Worm (Caenorhabditis elegans) whole organism, L4 larva: ENCODE results near the gene C45B11.6.

Experiments
- D1046.2 ChIP-seq: fragments of 200-800 bp; sonication (Bioruptor generic); IDR thresholded peaks from 2 replicates; pipeline ENCODE4 v1.3.6; 2022; ENCODE audit warnings: missing genetic modification characterization, missing compliant biosample characterization
- F26F4.8 ChIP-seq: fragments of 200-800 bp; sonication (Bioruptor generic); conservative IDR thresholded peaks from 2 replicates; pipeline ENCODE4 v1.3.6; 2022; ENCODE audit warnings: missing genetic modification characterization, missing compliant biosample characterization
- F44E2.7 ChIP-seq: fragments of 200-800 bp; sonication (Bioruptor generic); IDR thresholded peaks from 2 replicates; pipeline ENCODE4 v2.1.2; 2022; ENCODE audit warnings: missing genetic modification characterization, missing compliant biosample characterization
- F49E8.2 ChIP-seq: sonication (generic microtip); optimal IDR thresholded peaks from 2 replicates; lab custom pipeline; 2016; ENCODE audit warnings: missing compliant biosample characterization, mild to moderate bottlenecking, missing genetic modification characterization, borderline replicate concordance
- T26A8.4 ChIP-seq: fragments of 200-800 bp; sonication (Bioruptor generic); IDR thresholded peaks from 2 replicates; pipeline ENCODE4 v1.3.6; 2022; ENCODE audit warnings: missing genetic modification characterization, missing compliant biosample characterization
- Y105C5A.15 ChIP-seq: fragments of 200-800 bp; sonication (Bioruptor generic); IDR thresholded peaks from 2 replicates; pipeline ENCODE4 v1.3.6; 2022; ENCODE audit warnings: missing genetic modification characterization, missing compliant biosample characterization
- Y48G9A.11 ChIP-seq: fragments of 200-800 bp; sonication (Bioruptor generic); IDR thresholded peaks from 2 replicates; pipeline ENCODE4 v1.3.6; 2022; ENCODE audit warnings: missing genetic modification reagents, missing genetic modification characterization, missing compliant biosample characterization
- Y5F2A.4 ChIP-seq: fragments of 200-800 bp; sonication (Bioruptor generic); optimal IDR thresholded peaks from 2 replicates; lab custom pipeline; 2018; ENCODE audit warnings: mild to moderate bottlenecking, missing genetic modification characterization, missing compliant biosample characterization
- Y75B8A.6 ChIP-seq: fragments of 200-800 bp; sonication (Bioruptor generic); IDR thresholded peaks from 2 replicates; pipeline ENCODE4 v1.3.6; 2022; ENCODE audit warnings: missing genetic modification reagents, missing genetic modification characterization, missing compliant biosample characterization
- aha-1 ChIP-seq: fragments of 150-350 bp; peaks from one replicate; lab custom pipeline; 2014; ENCODE audit warnings: missing biosample characterization, missing genetic modification characterization
- aly-2 ChIP-seq: sonication (generic microtip); optimal IDR thresholded peaks from 2 replicates; lab custom pipeline; 2018; ENCODE audit warnings: missing biosample characterization, missing genetic modification characterization
- attf-4 ChIP-seq: sonication (generic microtip); optimal IDR thresholded peaks from 3 replicates; lab custom pipeline; 2017; ENCODE audit warnings: missing biosample characterization, missing genetic modification characterization
- ceh-20 ChIP-seq: fragments of 200-800 bp; sonication (Bioruptor generic); IDR thresholded peaks from 2 replicates; pipeline ENCODE4 v1.3.6; 2022; ENCODE audit warnings: missing genetic modification reagents, missing genetic modification characterization, missing compliant biosample characterization
- ceh-32 ChIP-seq: sonication (generic microtip); optimal IDR thresholded peaks from 2 replicates; lab custom pipeline; 2016; ENCODE audit warnings: mild to moderate bottlenecking, missing genetic modification characterization, missing compliant biosample characterization; ENCODE audit not compliant: poor library complexity
- ces-1 ChIP-seq: fragments of 150-350 bp; sonication (generic microtip); optimal IDR thresholded peaks from 4 replicates; lab custom pipeline; 2014; ENCODE audit warnings: missing biosample characterization, missing genetic modification reagents, missing genetic modification characterization
- cey-2 ChIP-seq: sonication (generic microtip); optimal IDR thresholded peaks from 3 replicates; lab custom pipeline; 2017; ENCODE audit warnings: missing genetic modification characterization, mild to moderate bottlenecking, missing compliant biosample characterization, antibody characterized with exemption, borderline replicate concordance; ENCODE audit not compliant: insufficient read depth
- daf-12 ChIP-seq: fragments of 150-350 bp; optimal IDR thresholded peaks from 2 replicates; lab custom pipeline; 2014; ENCODE audit warnings: missing biosample characterization, missing genetic modification reagents, missing genetic modification characterization
- daf-8 ChIP-seq: fragments of 200-800 bp; sonication (Bioruptor generic); IDR thresholded peaks from 2 replicates; pipeline ENCODE4 v1.3.6; 2022; ENCODE audit warnings: missing genetic modification characterization, missing compliant biosample characterization
- dmd-9 ChIP-seq: fragments of 200-800 bp; sonication (Bioruptor generic); IDR thresholded peaks from 2 replicates; pipeline ENCODE4 v1.3.6; 2022; ENCODE audit warnings: missing genetic modification reagents, missing genetic modification characterization, missing compliant biosample characterization
- dpl-1 ChIP-seq: fragments of 150-350 bp; optimal IDR thresholded peaks from 2 replicates; lab custom pipeline; 2014; ENCODE audit warnings: missing biosample characterization, missing genetic modification reagents, missing genetic modification characterization
- duxl-1 ChIP-seq: sonication (generic microtip); optimal IDR thresholded peaks from 2 replicates; lab custom pipeline; 2016; ENCODE audit warnings: mild to moderate bottlenecking, missing genetic modification characterization, moderate library complexity, missing compliant biosample characterization; ENCODE audit not compliant: poor library complexity
- gei-8 ChIP-seq: fragments of 200-800 bp; sonication (Bioruptor generic); optimal IDR thresholded peaks from 2 replicates; lab custom pipeline; 2018; ENCODE audit warnings: mild to moderate bottlenecking, missing genetic modification characterization, missing compliant biosample characterization
- lim-7 ChIP-seq: fragments of 200-800 bp; sonication (Bioruptor generic); IDR thresholded peaks from 2 replicates; pipeline ENCODE4 v1.3.6; 2022; ENCODE audit warnings: missing genetic modification characterization, missing compliant biosample characterization
- lin-15B ChIP-seq: fragments of 150-350 bp; sonication (generic microtip); optimal IDR thresholded peaks from 3 replicates; lab custom pipeline; 2014; ENCODE audit warnings: missing biosample characterization, missing genetic modification characterization
- lsy-2 ChIP-seq, 2 experiments: fragments of 150-350 bp in 1 of 2; sonication (generic microtip) in 1 of 2; optimal IDR thresholded peaks; 2 replicates each; lab custom pipeline; 2014 to 2017; ENCODE audit warnings: missing biosample characterization in 2 of 2, missing genetic modification characterization in 2 of 2
- madf-5 ChIP-seq, 2 experiments: fragments of 200-800 bp; sonication (Bioruptor generic); IDR thresholded peaks; 2 replicates each; pipeline ENCODE4 v1.3.6; 2022; ENCODE audit warnings: missing compliant biosample characterization in 2 of 2, missing genetic modification characterization in 2 of 2
- mep-1 ChIP-seq: fragments of 150-350 bp; sonication (generic microtip); optimal IDR thresholded peaks from 3 replicates; lab custom pipeline; 2014; ENCODE audit warnings: missing biosample characterization, missing genetic modification characterization
- nhr-111 ChIP-seq: fragments of 200-800 bp; sonication (Bioruptor generic); optimal IDR thresholded peaks from 2 replicates; lab custom pipeline; 2018; ENCODE audit warnings: mild to moderate bottlenecking, missing genetic modification characterization, missing compliant biosample characterization
- nhr-25 ChIP-seq: sonication (generic microtip); optimal IDR thresholded peaks from 2 replicates; lab custom pipeline; 2017; ENCODE audit warnings: missing genetic modification characterization, mild to moderate bottlenecking, missing compliant biosample characterization, antibody characterized with exemption, moderate library complexity, borderline replicate concordance; ENCODE audit not compliant: insufficient read depth
- nhr-28 ChIP-seq: fragments of 150-350 bp; optimal IDR thresholded peaks from 2 replicates; lab custom pipeline; 2014; ENCODE audit warnings: missing biosample characterization, missing genetic modification characterization
- nhr-77 ChIP-seq: fragments of 150-350 bp; optimal IDR thresholded peaks from 2 replicates; lab custom pipeline; 2014; ENCODE audit warnings: missing biosample characterization, missing genetic modification characterization
- pqm-1 ChIP-seq: sonication (generic microtip); optimal IDR thresholded peaks from 2 replicates; lab custom pipeline; 2017; ENCODE audit warnings: missing biosample characterization, missing genetic modification characterization
- skn-1 ChIP-seq: fragments of 150-350 bp; optimal IDR thresholded peaks from 2 replicates; lab custom pipeline; 2014; ENCODE audit warnings: missing biosample characterization, missing genetic modification characterization
- tag-97 ChIP-seq: fragments of 200-800 bp; sonication (Bioruptor generic); IDR thresholded peaks from 2 replicates; pipeline ENCODE4 v1.3.6; 2022; ENCODE audit warnings: missing genetic modification characterization, missing compliant biosample characterization
- unc-62 ChIP-seq, 3 experiments: fragments of 150-350 bp in 1 of 3; sonication (generic microtip); optimal IDR thresholded peaks in 2 of 3; peaks in 1 of 3; 1 replicate in 1 of 3; 2 replicates in 2 of 3; lab custom pipeline; 2014 to 2017; ENCODE audit warnings: missing biosample characterization in 3 of 3, missing genetic modification characterization in 3 of 3, missing genetic modification reagents in 3 of 3, missing genotype in 1 of 3
- vab-7 ChIP-seq: fragments of 200-800 bp; sonication (Bioruptor generic); IDR thresholded peaks from 2 replicates; pipeline ENCODE4 v1.3.6; 2022; ENCODE audit warnings: missing genetic modification reagents, missing genetic modification characterization, missing compliant biosample characterization
- zag-1 ChIP-seq: fragments of 150-350 bp; optimal IDR thresholded peaks from 2 replicates; lab custom pipeline; 2014; ENCODE audit warnings: missing biosample characterization, missing genetic modification characterization
- zfp-2 ChIP-seq: sonication (generic microtip); optimal IDR thresholded peaks from 2 replicates; lab custom pipeline; 2016; ENCODE audit warnings: mild to moderate bottlenecking, missing genetic modification characterization, missing compliant biosample characterization
- ztf-7 ChIP-seq: fragments of 150-350 bp; optimal IDR thresholded peaks from 2 replicates; lab custom pipeline; 2014; ENCODE audit warnings: missing biosample characterization, missing genetic modification characterization

Gene C45B11.6

ce11 chrV:11046730-11047129, 2.9 kb downstream of the C45B11.6 start, which contains the start of gene dhs-18 (continued):
- TF ChIP-seq cey-2 (tag; lab: Kevin White, UChicago), result no peak
- no peak for TF ChIP-seq madf-5 (GFP tag; IDR thresholded peaks at IDR 0.05; lab: Robert Waterston, UW)
- peak; percentile 42 for TF ChIP-seq pqm-1 (tag; lab: Kevin White, UChicago)
- TF ChIP-seq ceh-32 (tag; lab: Kevin White, UChicago), result no peak
- TF ChIP-seq nhr-28, result peak; percentile 96
- TF ChIP-seq mep-1, result no peak
- no peak for TF ChIP-seq ztf-7
- no peak for TF ChIP-seq Y75B8A.6 (GFP tag; lab: Robert Waterston, UW)
- TF ChIP-seq F49E8.2 (tag; lab: Kevin White, UChicago), result no peak
- peak; percentile 67 for TF ChIP-seq nhr-77 (tag; lab: Kevin White, UChicago)
- TF ChIP-seq nhr-111 (GFP tag; lab: Kevin White, UChicago), result no peak
- no peak for TF ChIP-seq lim-7 (GFP tag; lab: Robert Waterston, UW)
- TF ChIP-seq F44E2.7 (GFP tag; lab: Robert Waterston, UW), result no peak
- no peak for TF ChIP-seq gei-8 (GFP tag; lab: Kevin White, UChicago)
- TF ChIP-seq dmd-9 (GFP tag; lab: Robert Waterston, UW), result no peak
- TF ChIP-seq unc-62 (GFP tag; optimal IDR thresholded peaks at IDR 0.05 in 1 of 2; lab: Kevin White, UChicago), result peak in 1 of 2 experiments; percentile 66
- no peak for TF ChIP-seq unc-62 (tag; optimal IDR thresholded peaks at IDR 0.05; lab: Kevin White, UChicago)
- TF ChIP-seq tag-97, result no peak
- no peak for TF ChIP-seq duxl-1
- TF ChIP-seq F26F4.8 (GFP tag; lab: Robert Waterston, UW), result no peak
- no peak for TF ChIP-seq Y105C5A.15 (GFP tag; lab: Robert Waterston, UW)
- no peak for TF ChIP-seq lsy-2 (tag; optimal IDR thresholded peaks at IDR 0.05; lab: Kevin White, UChicago)
- no peak for TF ChIP-seq vab-7
- TF ChIP-seq aly-2 (tag; lab: Kevin White, UChicago), result no peak
- no peak for TF ChIP-seq dpl-1 (GFP tag; lab: Kevin White, UChicago)
- TF ChIP-seq zag-1 (tag; lab: Kevin White, UChicago), result no peak
- TF ChIP-seq Y5F2A.4 (GFP tag; lab: Kevin White, UChicago), result no peak
- no peak for TF ChIP-seq D1046.2 (GFP tag; lab: Robert Waterston, UW)
- TF ChIP-seq T26A8.4 (GFP tag; lab: Robert Waterston, UW), result no peak
- TF ChIP-seq skn-1, result no peak
- no peak for TF ChIP-seq lin-15B (tag; lab: Kevin White, UChicago)
- no peak for TF ChIP-seq ceh-20 (GFP tag; lab: Robert Waterston, UW)
- no peak for TF ChIP-seq nhr-25 (tag; lab: Kevin White, UChicago)
- TF ChIP-seq attf-4 (tag; lab: Kevin White, UChicago), result no peak
- no peak for TF ChIP-seq zfp-2
- TF ChIP-seq, all 104 proteins: peak for 9

ce11 chrV:11048678-11049077, 4.8 kb downstream of the C45B11.6 start, which contains the start of gene srh-74:
Gene srh-74 (minus strand): TSS chrV:11048778.
- no peak for TF ChIP-seq ces-1 (GFP tag; lab: Kevin White, UChicago)
- TF ChIP-seq daf-12 (tag; lab: Kevin White, UChicago), result no peak
- no peak for TF ChIP-seq daf-8 (GFP tag; lab: Robert Waterston, UW)
- TF ChIP-seq nhr-111 (GFP tag; lab: Kevin White, UChicago), result no peak
- TF ChIP-seq, all 104 proteins: peak for 0

ce11 chrV:11051921-11052320, 8.1 kb downstream of the C45B11.6 start, which contains the start of gene T04C12.33:
Gene T04C12.33 (plus strand): TSS chrV:11052221.
- TF ChIP-seq Y48G9A.11 (GFP tag; lab: Robert Waterston, UW) (no peak), aha-1 (peak; percentile 88)
- TF ChIP-seq, all 104 proteins: peak for 1
